Worm (Caenorhabditis elegans) whole organism, L4 larva: ENCODE data around the gene lhpp-1.

ENCODE experiments used
- D1046.2 ChIP-seq: fragments of 200-800 bp; sonication (Bioruptor generic); IDR thresholded peaks from 2 replicates; pipeline ENCODE4 v1.3.6; 2022; ENCODE audit warnings: missing genetic modification characterization, missing compliant biosample characterization
- F37D6.2 ChIP-seq: sonication (generic microtip); optimal IDR thresholded peaks from 2 replicates; lab custom pipeline; 2016; ENCODE audit warnings: mild to moderate bottlenecking, missing genetic modification characterization, missing compliant biosample characterization
- F49E8.2 ChIP-seq: sonication (generic microtip); optimal IDR thresholded peaks from 2 replicates; lab custom pipeline; 2016; ENCODE audit warnings: missing compliant biosample characterization, mild to moderate bottlenecking, missing genetic modification characterization, borderline replicate concordance
- arid-1 ChIP-seq: fragments of 200-800 bp; sonication (Bioruptor generic); conservative IDR thresholded peaks from 2 replicates; pipeline ENCODE4 v1.3.6; 2022; ENCODE audit warnings: missing genetic modification reagents, missing genetic modification characterization, missing compliant biosample characterization
- ceh-28 ChIP-seq: fragments of 150-350 bp; optimal IDR thresholded peaks from 2 replicates; lab custom pipeline; 2014; ENCODE audit warnings: missing biosample characterization, missing genetic modification reagents, missing genetic modification characterization
- ceh-82 ChIP-seq: sonication (generic microtip); optimal IDR thresholded peaks from 2 replicates; lab custom pipeline; 2017; ENCODE audit warnings: missing biosample characterization, missing genetic modification characterization
- daf-16 ChIP-seq, 3 experiments: sonication (generic microtip); optimal IDR thresholded peaks; 2 replicates each; lab custom pipeline; 2016 to 2017; ENCODE audit warnings: missing genetic modification characterization in 3 of 3, missing genetic modification reagents in 3 of 3, mild to moderate bottlenecking in 2 of 3, missing compliant biosample characterization in 2 of 3, missing biosample characterization in 1 of 3, moderate library complexity in 1 of 3
- dmd-6 ChIP-seq: fragments of 200-800 bp; sonication (Bioruptor generic); IDR thresholded peaks from 2 replicates; pipeline ENCODE4 v1.3.6; 2022; ENCODE audit warnings: missing genetic modification reagents, missing genetic modification characterization, missing compliant biosample characterization
- dve-1 ChIP-seq: sonication (generic microtip); optimal IDR thresholded peaks from 2 replicates; lab custom pipeline; 2017; ENCODE audit warnings: antibody characterized with exemption, mild to moderate bottlenecking, missing genetic modification characterization, missing compliant biosample characterization; ENCODE audit not compliant: insufficient read depth
- fos-1 ChIP-seq: fragments of 150-350 bp; optimal IDR thresholded peaks from 2 replicates; lab custom pipeline; 2014; ENCODE audit warnings: missing biosample characterization, missing genetic modification characterization
- gei-8 ChIP-seq: fragments of 200-800 bp; sonication (Bioruptor generic); optimal IDR thresholded peaks from 2 replicates; lab custom pipeline; 2018; ENCODE audit warnings: mild to moderate bottlenecking, missing genetic modification characterization, missing compliant biosample characterization
- hlh-11 ChIP-seq: fragments of 200-800 bp; sonication (Bioruptor generic); optimal IDR thresholded peaks from 2 replicates; lab custom pipeline; 2018; ENCODE audit warnings: mild to moderate bottlenecking, missing genetic modification characterization, missing compliant biosample characterization
- hlh-30 ChIP-seq: sonication (generic microtip); optimal IDR thresholded peaks from 2 replicates; lab custom pipeline; 2017; ENCODE audit warnings: antibody characterized with exemption, mild to moderate bottlenecking, missing genetic modification characterization, missing compliant biosample characterization; ENCODE audit not compliant: insufficient read depth
- lin-1 ChIP-seq: fragments of 200-800 bp; sonication (Bioruptor generic); IDR thresholded peaks from 2 replicates; pipeline ENCODE4 v1.3.6; 2022; ENCODE audit warnings: missing genetic modification reagents, missing genetic modification characterization, missing compliant biosample characterization
- lin-29 ChIP-seq: fragments of 200-800 bp; sonication (Bioruptor generic); IDR thresholded peaks from 2 replicates; pipeline ENCODE4 v1.3.6; 2022; ENCODE audit warnings: missing genetic modification reagents, missing genetic modification characterization, missing compliant biosample characterization
- lin-38 ChIP-seq: fragments of 200-800 bp; sonication (Bioruptor generic); IDR thresholded peaks from 2 replicates; pipeline ENCODE4 v1.3.6; 2022; ENCODE audit warnings: missing genetic modification reagents, missing genetic modification characterization, missing compliant biosample characterization
- lin-39 ChIP-seq: fragments of 150-350 bp; optimal IDR thresholded peaks from 2 replicates; lab custom pipeline; 2014; ENCODE audit warnings: missing biosample characterization, missing genetic modification reagents, missing genetic modification characterization
- mep-1 ChIP-seq: fragments of 150-350 bp; sonication (generic microtip); optimal IDR thresholded peaks from 3 replicates; lab custom pipeline; 2014; ENCODE audit warnings: missing biosample characterization, missing genetic modification characterization
- mes-2 ChIP-seq: sonication (generic microtip); optimal IDR thresholded peaks from 2 replicates; lab custom pipeline; 2016; ENCODE audit warnings: missing genotype, mild to moderate bottlenecking, missing genetic modification characterization, missing compliant biosample characterization; ENCODE audit not compliant: poor library complexity, severe bottlenecking
- mxl-3 ChIP-seq: fragments of 200-800 bp; sonication (Bioruptor generic); optimal IDR thresholded peaks from 2 replicates; lab custom pipeline; 2018; ENCODE audit warnings: mild to moderate bottlenecking, missing genetic modification characterization, missing compliant biosample characterization
- nhr-10 ChIP-seq: fragments of 150-350 bp; optimal IDR thresholded peaks from 2 replicates; lab custom pipeline; 2014; ENCODE audit warnings: missing biosample characterization, missing genetic modification characterization
- nhr-11 ChIP-seq: fragments of 150-350 bp; optimal IDR thresholded peaks from 2 replicates; lab custom pipeline; 2014; ENCODE audit warnings: missing biosample characterization, missing genetic modification characterization
- nhr-25 ChIP-seq: sonication (generic microtip); optimal IDR thresholded peaks from 2 replicates; lab custom pipeline; 2017; ENCODE audit warnings: missing genetic modification characterization, mild to moderate bottlenecking, missing compliant biosample characterization, antibody characterized with exemption, moderate library complexity, borderline replicate concordance; ENCODE audit not compliant: insufficient read depth
- nhr-28 ChIP-seq: fragments of 150-350 bp; optimal IDR thresholded peaks from 2 replicates; lab custom pipeline; 2014; ENCODE audit warnings: missing biosample characterization, missing genetic modification characterization
- nhr-48 ChIP-seq: sonication (generic microtip); optimal IDR thresholded peaks from 2 replicates; lab custom pipeline; 2016; ENCODE audit warnings: mild to moderate bottlenecking, missing genetic modification characterization, missing compliant biosample characterization
- php-3 ChIP-seq: fragments of 200-800 bp; sonication (Bioruptor generic); IDR thresholded peaks from 2 replicates; pipeline ENCODE4 v1.3.6; 2022; ENCODE audit warnings: missing genetic modification reagents, missing genetic modification characterization, missing compliant biosample characterization
- pqm-1 ChIP-seq: sonication (generic microtip); optimal IDR thresholded peaks from 2 replicates; lab custom pipeline; 2017; ENCODE audit warnings: missing biosample characterization, missing genetic modification characterization
- saeg-2 ChIP-seq: fragments of 200-800 bp; sonication (Bioruptor generic); IDR thresholded peaks from 2 replicates; pipeline ENCODE4 v1.3.6; 2022; ENCODE audit warnings: missing genetic modification reagents, missing genetic modification characterization, missing compliant biosample characterization
- snpc-1.2 ChIP-seq: fragments of 200-800 bp; sonication (Bioruptor generic); IDR thresholded peaks from 2 replicates; pipeline ENCODE4 v1.3.6; 2022; ENCODE audit warnings: missing genetic modification reagents, missing genetic modification characterization, missing compliant biosample characterization
- spr-3 ChIP-seq: fragments of 200-800 bp; sonication (Bioruptor generic); optimal IDR thresholded peaks from 2 replicates; lab custom pipeline; 2018; ENCODE audit warnings: mild to moderate bottlenecking, missing genetic modification characterization, missing compliant biosample characterization
- tra-1 ChIP-seq: fragments of 200-800 bp; sonication (Bioruptor generic); IDR thresholded peaks from 2 replicates; pipeline ENCODE4 v1.3.6; 2022; ENCODE audit warnings: missing genetic modification reagents, missing genetic modification characterization, missing compliant biosample characterization
- zag-1 ChIP-seq: fragments of 150-350 bp; optimal IDR thresholded peaks from 2 replicates; lab custom pipeline; 2014; ENCODE audit warnings: missing biosample characterization, missing genetic modification characterization
- ztf-7 ChIP-seq: fragments of 150-350 bp; optimal IDR thresholded peaks from 2 replicates; lab custom pipeline; 2014; ENCODE audit warnings: missing biosample characterization, missing genetic modification characterization

Gene lhpp-1

DNA sequence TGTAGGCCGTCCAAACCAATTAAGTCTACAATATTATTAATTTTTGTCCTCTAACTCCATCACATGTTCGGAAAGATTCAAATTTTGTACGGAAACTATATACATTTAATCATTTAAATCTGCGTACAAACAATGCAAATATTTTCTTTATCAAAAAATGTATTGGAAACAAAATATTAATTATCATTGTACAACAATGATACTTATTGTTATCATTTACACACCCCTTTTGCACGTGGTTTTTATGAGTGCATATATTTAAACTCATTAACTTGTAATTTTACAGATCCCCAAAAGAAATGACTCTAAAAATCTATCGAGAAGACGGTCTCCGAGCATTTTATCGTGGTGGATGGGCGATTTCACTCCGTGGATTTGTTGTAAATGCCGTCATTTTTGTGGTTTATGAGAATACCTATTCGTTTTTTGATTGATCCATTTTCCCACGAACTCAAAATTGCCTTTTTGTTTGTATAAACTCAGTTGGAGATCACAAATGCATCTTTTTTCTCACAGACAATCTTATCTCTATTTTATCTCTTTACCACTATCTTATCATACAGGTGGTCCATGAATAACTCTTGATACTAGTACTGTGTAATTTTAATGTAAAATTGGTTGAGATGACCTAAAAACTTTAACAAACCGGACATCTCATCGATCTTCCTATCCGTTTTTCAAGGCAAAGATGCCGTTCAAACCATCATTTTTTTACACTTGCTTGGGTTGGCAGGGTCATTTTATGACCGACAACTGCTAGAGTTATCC, 25.6 kb downstream of the lhpp-1 start:
- TF ChIP-seq nhr-11 (no peak), pqm-1 (tag; lab: Kevin White, UChicago) (no peak), hlh-11 (tag; lab: Kevin White, UChicago) (no peak), lin-1 (GFP tag; lab: Robert Waterston, UW) (no peak), mep-1 (tag; lab: Kevin White, UChicago) (no peak), lin-39 (no peak), daf-16 (GFP tag; optimal IDR thresholded peaks at IDR 0.05; lab: Kevin White, UChicago) (no peak), daf-16 (tag; optimal IDR thresholded peaks at IDR 0.05; lab: Kevin White, UChicago) (no peak), fos-1 (tag; lab: Kevin White, UChicago) (no peak), hlh-30 (tag; lab: Kevin White, UChicago) (no peak), F37D6.2 (tag; lab: Kevin White, UChicago) (no peak), ceh-82 (tag; lab: Kevin White, UChicago) (no peak)

- TF ChIP-seq nhr-10, result no peak
- no peak for TF ChIP-seq gei-8 (GFP tag; lab: Kevin White, UChicago)
- TF ChIP-seq snpc-1.2 (GFP tag; lab: Robert Waterston, UW), result no peak
- peak; percentile 25; the same call in 1 of the 2 replicates for TF ChIP-seq dmd-6 (GFP tag; lab: Robert Waterston, UW)
- TF ChIP-seq nhr-25 (tag; lab: Kevin White, UChicago), result no peak
Observed at ce11 chrV:12084216-12084615, 27.4 kb downstream of the lhpp-1 start, which contains the start of gene R07B7.8. R07B7.8 (minus strand) TSS chrV:12084316.

DNA sequence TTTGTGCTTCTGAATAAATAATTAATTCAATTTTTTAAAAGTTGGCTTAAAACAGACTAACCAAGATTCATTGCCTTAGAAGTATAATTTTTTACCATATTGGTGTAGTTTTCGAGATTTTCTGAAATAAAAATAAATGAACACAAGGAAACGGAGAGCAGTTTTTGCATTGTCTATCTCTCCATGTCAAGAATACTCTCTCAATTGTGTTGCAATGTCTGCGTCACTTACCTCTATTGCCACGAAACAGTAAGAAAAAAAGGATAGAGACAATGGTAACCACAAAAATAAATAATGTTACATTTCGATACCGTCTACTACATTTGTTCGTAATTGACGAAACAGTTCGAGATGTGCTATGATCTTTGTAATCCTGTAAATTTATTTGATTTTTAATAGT, 28.7 kb downstream of the lhpp-1 start, which contains the start of gene R07B7.10:
R07B7.10 (plus strand) TSS at position 285 of the 400 bp plus-strand sequence.
- peak; percentile 18 for TF ChIP-seq nhr-28 (tag; lab: Kevin White, UChicago)
- no peak for TF ChIP-seq spr-3 (GFP tag; lab: Kevin White, UChicago)
- peak; percentile 14 for TF ChIP-seq dve-1 (tag; lab: Kevin White, UChicago)
- no peak for TF ChIP-seq ceh-28 (tag; lab: Kevin White, UChicago)
- TF ChIP-seq, all 104 proteins: peak for 2

DNA sequence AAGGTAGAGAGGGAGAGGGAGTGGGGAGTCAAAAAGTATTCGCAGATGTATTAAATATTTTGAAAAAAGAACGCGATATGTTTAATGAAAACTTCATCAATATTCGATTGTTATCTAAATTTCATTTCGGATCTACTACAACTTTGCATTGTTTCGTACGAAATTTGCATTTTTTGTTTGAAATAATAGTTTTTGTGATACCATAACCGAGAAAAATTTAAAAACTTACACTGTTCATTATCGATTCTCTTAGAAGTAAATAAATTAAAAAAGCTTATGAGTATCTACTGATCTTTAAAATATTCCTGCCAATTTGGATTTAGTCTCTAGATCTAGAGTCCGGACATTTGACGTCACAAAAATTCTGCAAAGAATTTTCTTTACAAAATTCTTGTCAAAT, 31.3 kb downstream of the lhpp-1 start, which contains the start of gene R07B7.9:
R07B7.9 (minus strand) TSS at position 101 of the 400 bp plus-strand sequence.
- TF ChIP-seq F49E8.2 (tag; lab: Kevin White, UChicago) (no peak), lin-29 (GFP tag; lab: Robert Waterston, UW) (no peak), tra-1 (GFP tag; lab: Robert Waterston, UW) (no peak), D1046.2 (GFP tag; lab: Robert Waterston, UW) (no peak), zag-1 (tag; lab: Kevin White, UChicago) (no peak), php-3 (no peak), lin-38 (GFP tag; lab: Robert Waterston, UW) (no peak), arid-1 (GFP tag; lab: Robert Waterston, UW) (no peak), saeg-2 (GFP tag; lab: Robert Waterston, UW) (no peak), nhr-48 (tag; lab: Kevin White, UChicago) (no peak), dmd-6 (GFP tag; lab: Robert Waterston, UW) (no peak), mes-2 (tag; lab: Kevin White, UChicago) (no peak), mxl-3 (GFP tag; lab: Kevin White, UChicago) (no peak), nhr-10 (no peak), ztf-7 (no peak)
- TF ChIP-seq, all 104 proteins: peak for 0
